Fruit fly (Drosophila melanogaster) S2 (cell line): ENCODE measurements around the gene CG2924.

ENCODE experiments used
- CG8478 ChIP-seq: fragments of >200 bp; optimal IDR thresholded peaks from 2 replicates; lab custom pipeline; 2018
- CTCF ChIP-seq, 2 experiments: fragments of >200 bp; optimal IDR thresholded peaks; 2 replicates each; lab custom pipeline; 2018

dm6 chrX:2218455-2218854, 52.1 kb downstream of the CG2924 start:
- TF ChIP-seq CG8478 (lab: Kevin White, UChicago) = no peak
- TF ChIP-seq CTCF (optimal IDR thresholded peaks at IDR 0.05; lab: Kevin White, UChicago) = no peak
